Fruit fly (Drosophila melanogaster): ENCODE data around the gene CG11714.
A peak's percentile ranks its signal among the peaks of the same experiment; 100 is the strongest.

The CG11714 gene

dm6 chr3L:11534391-11535246, 12.1 kb upstream of the CG11714 start (continued):
- TF ChIP-seq hbn (GFP tag; IDR thresholded peaks at IDR 0.05; ENCODE audit: partially characterized antibody) (peak; percentile 28; the same call in 1 of the 2 replicates), CG3726 (GFP tag; IDR thresholded peaks at IDR 0.05) (no peak), NC2β (GFP tag; optimal IDR thresholded peaks at IDR 0.05) (no peak), CG17829 (tag; optimal IDR thresholded peaks at IDR 0.05) (peak; percentile 3), dysf (GFP tag; IDR thresholded peaks at IDR 0.05) (peak; percentile 46; the same call in 2 of the 3 replicates), Ptx1 (GFP tag; IDR thresholded peaks at IDR 0.05) (peak; percentile 31; the same call in 1 of the 2 replicates), Bteb2 (GFP tag; optimal IDR thresholded peaks at IDR 0.05) (no peak), slou (GFP tag; optimal IDR thresholded peaks at IDR 0.05) (no peak), unc-4 (GFP tag; IDR thresholded peaks at IDR 0.05; ENCODE audit: partially characterized antibody) (peak; percentile 27; the same call in 1 of the 2 replicates), CG8765 (GFP tag; IDR thresholded peaks at IDR 0.05) (no peak), CG11504 (tag; optimal IDR thresholded peaks at IDR 0.05) (peak; percentile 17), ftz-f1 (GFP tag; optimal IDR thresholded peaks at IDR 0.05) (peak; percentile 53), nom (GFP tag; optimal IDR thresholded peaks at IDR 0.05) (no peak), pan (optimal IDR thresholded peaks at IDR 0.05) (no peak), pan (GFP tag; optimal IDR thresholded peaks at IDR 0.05 in 1 of 2, IDR thresholded peaks at IDR 0.05 in 1 of 2) (peak in 1 of 2 experiments; percentile 33), CG10321 (GFP tag; IDR thresholded peaks at IDR 0.05) (peak; percentile 65; the same call in 1 of the 2 replicates), jigr1 (GFP tag; IDR thresholded peaks at IDR 0.05) (no peak), ato (GFP tag; IDR thresholded peaks at IDR 0.05; ENCODE audit: partially characterized antibody) (no peak), Dbx (GFP tag; IDR thresholded peaks at IDR 0.05) (peak; percentile 29; the same call in 1 of the 3 replicates), CG10543 (GFP tag; optimal IDR thresholded peaks at IDR 0.05) (peak; percentile 55), CG8924 (tag; optimal IDR thresholded peaks at IDR 0.05) (no peak), crol (GFP tag; IDR thresholded peaks at IDR 0.05) (0 out of 2 replicates have a peak, but pooled peaks have one; percentile 11), CG32532 (GFP tag; IDR thresholded peaks at IDR 0.05) (peak; percentile 39), CG1603 (tag; optimal IDR thresholded peaks at IDR 0.05) (no peak), CG18011 (GFP tag; optimal IDR thresholded peaks at IDR 0.05) (no peak), gce (GFP tag; IDR thresholded peaks at IDR 0.05) (no peak), vvl (GFP tag; IDR thresholded peaks at IDR 0.05) (peak; percentile 44), CG14014 (GFP tag; IDR thresholded peaks at IDR 0.05) (peak; percentile 14; the same call in 1 of the 2 replicates), Trl (optimal IDR thresholded peaks at IDR 0.05) (peak; percentile 75 to 87), Trl (GFP tag; optimal IDR thresholded peaks at IDR 0.05) (no peak), CG7357 (GFP tag; IDR thresholded peaks at IDR 0.05) (0 out of 3 replicates have a peak, but pooled peaks have one; percentile 39), CG2678 (tag; optimal IDR thresholded peaks at IDR 0.05) (peak; percentile 60), CG9437 (GFP tag; optimal IDR thresholded peaks at IDR 0.05) (peak; percentile 1), ranshi (GFP tag; IDR thresholded peaks at IDR 0.05) (peak; percentile 32; the same call in 1 of the 2 replicates), CG11695 (GFP tag; IDR thresholded peaks at IDR 0.05) (peak; percentile 85), sd (tag; optimal IDR thresholded peaks at IDR 0.05) (no peak), rib (GFP tag; IDR thresholded peaks at IDR 0.05) (peak; percentile 25; the same call in 1 of the 2 replicates), CG3065 (GFP tag; optimal IDR thresholded peaks at IDR 0.05) (no peak), CG9727 (GFP tag; optimal IDR thresholded peaks at IDR 0.05) (no peak), vfl (GFP tag; optimal IDR thresholded peaks at IDR 0.05) (no peak), az2 (GFP tag; optimal IDR thresholded peaks at IDR 0.05) (peak; percentile 21), TFAM (GFP tag; optimal IDR thresholded peaks at IDR 0.05) (no peak), CG8089 (GFP tag; optimal IDR thresholded peaks at IDR 0.05) (no peak), Nf-YB (GFP tag; optimal IDR thresholded peaks at IDR 0.05) (no peak), CG18599 (GFP tag; optimal IDR thresholded peaks at IDR 0.05) (no peak), CG11085 (GFP tag; IDR thresholded peaks at IDR 0.05) (no peak), fd96Cb (tag; optimal IDR thresholded peaks at IDR 0.05) (no peak), dpn (GFP tag; optimal IDR thresholded peaks at IDR 0.05) (peak in 1 of 2 experiments; percentile 5), Ets65A (GFP tag) (no peak)
